Worm (Caenorhabditis elegans): ENCODE measurements around the gene col-99.

Gene col-99

DNA sequence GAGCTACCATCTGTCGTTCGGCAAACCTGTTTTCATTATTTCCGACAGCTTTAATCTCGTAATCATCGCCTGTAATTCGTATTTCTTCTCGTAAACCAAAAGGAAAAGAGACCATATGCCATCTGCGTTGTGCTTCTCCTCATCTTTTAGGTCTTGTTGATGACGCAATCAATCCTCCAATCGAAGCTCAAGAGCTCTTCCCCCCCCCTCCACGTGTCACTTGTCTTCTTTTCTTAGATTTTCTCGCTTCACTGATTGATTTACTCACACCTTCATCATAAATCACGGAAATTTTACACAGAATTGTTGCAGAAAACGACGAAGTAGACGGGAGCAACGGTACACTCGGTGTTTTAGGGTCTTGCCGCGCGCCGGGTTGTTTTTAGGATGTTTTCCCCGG is 31.0 kb upstream of the col-99 start, which contains the start of gene tcl-2:
TSS of gene tcl-2 (plus strand) at position 388 of the 400 bp plus-strand sequence.
- TF ChIP-seq ceh-48 (tag; optimal IDR thresholded peaks at IDR 0.05), result no peak
- peak; percentile 18 for TF ChIP-seq unc-55 (GFP tag; optimal IDR thresholded peaks at IDR 0.05)
- TF ChIP-seq eyg-1 (tag; optimal IDR thresholded peaks at IDR 0.05), result no peak
- no peak for TF ChIP-seq fkh-6 (tag; optimal IDR thresholded peaks at IDR 0.05)
- TF ChIP-seq sox-2 (GFP tag; IDR thresholded peaks at IDR 0.05), result no peak
- TF ChIP-seq gmeb-2 (tag; optimal IDR thresholded peaks at IDR 0.05), result no peak

DNA sequence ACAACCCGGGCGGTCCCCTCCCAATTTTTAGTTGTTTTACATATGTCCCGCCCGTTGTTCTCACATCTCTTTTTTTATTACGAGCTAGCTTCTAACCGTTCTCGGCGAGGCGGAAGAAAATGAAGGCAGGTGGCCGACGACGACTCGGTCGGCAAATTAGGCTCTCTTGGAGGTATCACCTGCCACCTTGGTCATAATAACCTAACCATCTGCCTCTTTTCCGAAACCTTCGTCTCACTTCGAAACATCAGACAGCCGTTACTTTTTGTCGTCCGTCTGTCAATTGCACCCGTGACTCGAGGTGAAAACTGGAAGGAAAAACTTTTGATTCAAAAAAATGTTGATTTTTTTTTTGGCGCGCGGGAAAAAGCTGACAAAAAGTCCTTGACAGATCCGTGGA is 29.8 kb upstream of the col-99 start:
- peak; percentile 29 for TF ChIP-seq ceh-31 (tag; optimal IDR thresholded peaks at IDR 0.05)
- no peak for TF ChIP-seq elt-4 (tag; optimal IDR thresholded peaks at IDR 0.05)

DNA sequence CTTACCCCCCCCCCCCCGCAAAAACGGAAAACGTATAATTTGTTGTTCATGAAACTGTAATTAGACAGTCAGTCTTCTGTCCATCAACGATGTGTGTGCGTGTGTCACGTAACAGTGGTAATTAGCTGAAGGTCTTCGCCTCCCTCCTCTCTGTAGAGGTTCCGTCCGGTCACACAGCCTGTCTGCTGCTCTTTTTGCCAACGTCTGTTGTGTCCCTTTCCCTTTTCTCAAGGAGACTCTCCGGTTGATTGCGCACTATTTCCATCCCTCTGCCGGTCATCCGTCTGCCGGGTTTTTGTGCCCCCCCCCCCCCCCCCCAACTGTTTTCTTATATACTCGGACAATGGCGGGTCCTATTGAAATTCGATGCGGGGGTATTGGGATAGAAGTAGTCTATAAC is 28.0 kb upstream of the col-99 start:
- TF ChIP-seq tbx-2 (tag; optimal IDR thresholded peaks at IDR 0.05), result peak; percentile 44
- no peak for TF ChIP-seq pax-1 (tag; optimal IDR thresholded peaks at IDR 0.05)
- TF ChIP-seq ceh-19 (GFP tag; optimal IDR thresholded peaks at IDR 0.05), result peak; percentile 11
- peak; percentile 53 for TF ChIP-seq sox-2 (GFP tag; IDR thresholded peaks at IDR 0.05)
- no peak for TF ChIP-seq nfya-1 (tag; optimal IDR thresholded peaks at IDR 0.05)
- peak; percentile 71 for TF ChIP-seq ceh-31 (tag; optimal IDR thresholded peaks at IDR 0.05)
- no peak for TF ChIP-seq unc-3 (GFP tag; conservative IDR thresholded peaks at IDR 0.05)
- TF ChIP-seq unc-3 (tag; optimal IDR thresholded peaks at IDR 0.05), result no peak
- TF ChIP-seq unc-86 (tag; optimal IDR thresholded peaks at IDR 0.05), result no peak
- TF ChIP-seq ceh-45 (GFP tag; IDR thresholded peaks at IDR 0.05), result no peak
- no peak for TF ChIP-seq C38D4.7 (GFP tag; optimal IDR thresholded peaks at IDR 0.05)
- TF ChIP-seq unc-55 (GFP tag; optimal IDR thresholded peaks at IDR 0.05), result peak; percentile 29

DNA sequence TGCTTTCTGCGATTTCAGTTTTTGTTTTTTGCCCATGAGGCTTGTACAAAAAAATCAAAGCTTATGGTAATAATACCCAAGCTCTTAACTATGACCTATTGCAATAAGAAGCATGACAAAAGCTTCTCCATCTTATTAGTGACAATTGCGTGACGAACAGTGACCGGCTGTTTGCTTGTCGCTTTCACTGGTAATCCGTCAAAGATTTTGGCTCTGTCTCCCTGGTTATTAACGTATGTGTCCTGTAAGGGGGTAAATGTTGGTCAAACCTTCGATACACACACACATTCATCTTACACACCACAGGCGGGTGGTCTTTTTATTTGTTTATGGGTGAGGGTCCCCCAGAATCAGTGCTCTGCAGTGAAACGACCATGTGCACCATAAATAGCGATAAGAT is 26.4 kb upstream of the col-99 start:
- no peak for TF ChIP-seq nhr-11 (tag; optimal IDR thresholded peaks at IDR 0.05)
- no peak for TF ChIP-seq pros-1 (tag; optimal IDR thresholded peaks at IDR 0.05)
- peak; percentile 25 for TF ChIP-seq tbx-2 (tag; optimal IDR thresholded peaks at IDR 0.05)
- TF ChIP-seq elt-2 (tag; optimal IDR thresholded peaks at IDR 0.05), result peak; percentile 62
- peak; percentile 9 for TF ChIP-seq ref-2 (tag; optimal IDR thresholded peaks at IDR 0.05)
- no peak for TF ChIP-seq ztf-16 (tag; optimal IDR thresholded peaks at IDR 0.05)
- no peak for TF ChIP-seq ceh-19 (GFP tag; optimal IDR thresholded peaks at IDR 0.05)

DNA sequence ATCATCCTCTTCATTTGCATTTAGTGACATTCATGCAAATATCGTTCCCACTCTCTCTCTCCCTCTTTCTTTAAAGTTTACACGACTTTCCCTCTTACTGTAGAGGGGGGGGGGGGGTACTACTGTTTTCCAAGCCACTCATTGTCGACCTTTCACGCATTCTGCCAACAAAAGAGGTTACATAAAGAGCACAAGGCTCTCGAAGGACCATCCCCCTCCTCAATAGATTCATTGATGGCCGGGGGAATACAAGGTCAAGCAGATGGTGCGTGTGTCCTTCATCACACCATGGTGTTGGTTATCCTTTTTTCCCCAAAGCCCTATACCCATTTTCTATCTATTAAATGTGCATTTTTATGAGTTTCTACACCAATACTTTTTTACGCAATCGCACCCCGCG is 25.3 kb upstream of the col-99 start:
- TF ChIP-seq ref-2 (tag; optimal IDR thresholded peaks at IDR 0.05) (peak; percentile 27), mec-3 (tag; optimal IDR thresholded peaks at IDR 0.05; ENCODE audit: borderline replicate concordance) (no peak), eyg-1 (tag; optimal IDR thresholded peaks at IDR 0.05) (peak; percentile 9), sox-2 (GFP tag; IDR thresholded peaks at IDR 0.05) (peak; percentile 66), hlh-13 (GFP tag; optimal IDR thresholded peaks at IDR 0.05) (no peak), tbx-2 (tag; optimal IDR thresholded peaks at IDR 0.05) (peak; percentile 9), ceh-18 (tag; optimal IDR thresholded peaks at IDR 0.05) (no peak)

DNA sequence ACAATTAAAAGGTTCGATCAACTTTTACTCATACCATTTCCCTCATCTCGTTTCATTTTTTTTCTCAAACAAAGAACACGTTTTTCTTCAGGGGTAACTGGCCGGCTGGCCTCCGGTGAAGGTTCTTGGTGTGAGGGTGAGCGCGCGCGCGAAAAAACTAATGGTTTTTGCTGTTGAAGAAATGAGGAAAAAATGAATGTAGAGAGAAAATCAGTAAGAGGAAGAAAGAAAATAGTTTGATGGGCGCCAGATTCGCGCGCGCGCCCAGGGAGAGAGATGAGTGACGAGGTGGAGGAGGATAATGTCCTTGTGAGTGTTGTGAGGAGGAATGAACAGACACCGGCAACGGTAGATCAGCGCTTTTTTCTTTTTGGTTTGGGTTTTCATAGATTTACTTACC is 23.3 kb upstream of the col-99 start:
- TF ChIP-seq eyg-1 (tag; optimal IDR thresholded peaks at IDR 0.05), result no peak
- no peak for TF ChIP-seq gmeb-2 (tag; optimal IDR thresholded peaks at IDR 0.05)
- TF ChIP-seq nfya-1 (tag; optimal IDR thresholded peaks at IDR 0.05), result no peak
- no peak for TF ChIP-seq ceh-45 (GFP tag; IDR thresholded peaks at IDR 0.05)
- TF ChIP-seq T23F11.4 (GFP tag; optimal IDR thresholded peaks at IDR 0.05), result no peak
- TF ChIP-seq ref-2 (tag; optimal IDR thresholded peaks at IDR 0.05), result no peak
- no peak for TF ChIP-seq syd-9 (tag; optimal IDR thresholded peaks at IDR 0.05)
- TF ChIP-seq npax-4 (tag; optimal IDR thresholded peaks at IDR 0.05), result no peak
- no peak for TF ChIP-seq lim-6 (tag; optimal IDR thresholded peaks at IDR 0.05)
- TF ChIP-seq che-1 (tag; optimal IDR thresholded peaks at IDR 0.05), result no peak
- TF ChIP-seq lin-11 (tag; optimal IDR thresholded peaks at IDR 0.05), result no peak
- no peak for TF ChIP-seq hlh-8 (tag; optimal IDR thresholded peaks at IDR 0.05)
